Worm (Caenorhabditis elegans) whole organism, L4 larva: ENCODE data around the gene Y58A7A.1.

Source experiments
- D1046.2 ChIP-seq: fragments of 200-800 bp; sonication (Bioruptor generic); IDR thresholded peaks from 2 replicates; pipeline ENCODE4 v1.3.6; 2022; ENCODE audit warnings: missing genetic modification characterization, missing compliant biosample characterization
- F10B5.3 ChIP-seq: sonication (generic microtip); optimal IDR thresholded peaks from 2 replicates; lab custom pipeline; 2016; ENCODE audit warnings: mild to moderate bottlenecking, missing genetic modification characterization, missing compliant biosample characterization
- R02D3.7 ChIP-seq: fragments of 150-350 bp; sonication (generic microtip); optimal IDR thresholded peaks from 3 replicates; lab custom pipeline; 2014; ENCODE audit warnings: missing biosample characterization, missing genetic modification characterization
- Y48G9A.11 ChIP-seq: fragments of 200-800 bp; sonication (Bioruptor generic); IDR thresholded peaks from 2 replicates; pipeline ENCODE4 v1.3.6; 2022; ENCODE audit warnings: missing genetic modification reagents, missing genetic modification characterization, missing compliant biosample characterization
- Y75B8A.6 ChIP-seq: fragments of 200-800 bp; sonication (Bioruptor generic); IDR thresholded peaks from 2 replicates; pipeline ENCODE4 v1.3.6; 2022; ENCODE audit warnings: missing genetic modification reagents, missing genetic modification characterization, missing compliant biosample characterization
- aha-1 ChIP-seq: fragments of 150-350 bp; peaks from one replicate; lab custom pipeline; 2014; ENCODE audit warnings: missing biosample characterization, missing genetic modification characterization
- aly-2 ChIP-seq: sonication (generic microtip); optimal IDR thresholded peaks from 2 replicates; lab custom pipeline; 2018; ENCODE audit warnings: missing biosample characterization, missing genetic modification characterization
- ceh-28 ChIP-seq: fragments of 150-350 bp; optimal IDR thresholded peaks from 2 replicates; lab custom pipeline; 2014; ENCODE audit warnings: missing biosample characterization, missing genetic modification reagents, missing genetic modification characterization
- ceh-44 ChIP-seq: fragments of 200-800 bp; sonication (Bioruptor generic); IDR thresholded peaks from 2 replicates; pipeline ENCODE4 v1.3.6; 2022; ENCODE audit warnings: missing genetic modification reagents, missing genetic modification characterization, missing compliant biosample characterization
- ces-1 ChIP-seq: fragments of 150-350 bp; sonication (generic microtip); optimal IDR thresholded peaks from 4 replicates; lab custom pipeline; 2014; ENCODE audit warnings: missing biosample characterization, missing genetic modification reagents, missing genetic modification characterization
- daf-19 ChIP-seq: fragments of 200-800 bp; sonication (Bioruptor generic); conservative IDR thresholded peaks from 2 replicates; pipeline ENCODE4 v1.3.6; 2022; ENCODE audit warnings: missing genetic modification characterization, missing compliant biosample characterization
- daf-8 ChIP-seq: fragments of 200-800 bp; sonication (Bioruptor generic); IDR thresholded peaks from 2 replicates; pipeline ENCODE4 v1.3.6; 2022; ENCODE audit warnings: missing genetic modification characterization, missing compliant biosample characterization
- dmd-9 ChIP-seq: fragments of 200-800 bp; sonication (Bioruptor generic); IDR thresholded peaks from 2 replicates; pipeline ENCODE4 v1.3.6; 2022; ENCODE audit warnings: missing genetic modification reagents, missing genetic modification characterization, missing compliant biosample characterization
- dve-1 ChIP-seq: sonication (generic microtip); optimal IDR thresholded peaks from 2 replicates; lab custom pipeline; 2017; ENCODE audit warnings: antibody characterized with exemption, mild to moderate bottlenecking, missing genetic modification characterization, missing compliant biosample characterization; ENCODE audit not compliant: insufficient read depth
- fkh-10 ChIP-seq: fragments of 150-350 bp; optimal IDR thresholded peaks from 2 replicates; lab custom pipeline; 2014; ENCODE audit warnings: missing biosample characterization, missing genetic modification reagents, missing genetic modification characterization
- jun-1 ChIP-seq: fragments of 150-350 bp; optimal IDR thresholded peaks from 2 replicates; lab custom pipeline; 2014; ENCODE audit warnings: missing biosample characterization, missing genetic modification reagents, missing genetic modification characterization
- lin-1 ChIP-seq: fragments of 200-800 bp; sonication (Bioruptor generic); IDR thresholded peaks from 2 replicates; pipeline ENCODE4 v1.3.6; 2022; ENCODE audit warnings: missing genetic modification reagents, missing genetic modification characterization, missing compliant biosample characterization
- lin-39 ChIP-seq: fragments of 150-350 bp; optimal IDR thresholded peaks from 2 replicates; lab custom pipeline; 2014; ENCODE audit warnings: missing biosample characterization, missing genetic modification reagents, missing genetic modification characterization
- mdl-1 ChIP-seq, 2 experiments: fragments of 150-350 bp in 1 of 2; sonication (generic microtip) in 1 of 2; optimal IDR thresholded peaks; 2 replicates each; lab custom pipeline; 2014 to 2017; ENCODE audit warnings: missing biosample characterization in 2 of 2, missing genetic modification characterization in 2 of 2
- mep-1 ChIP-seq: fragments of 150-350 bp; sonication (generic microtip); optimal IDR thresholded peaks from 3 replicates; lab custom pipeline; 2014; ENCODE audit warnings: missing biosample characterization, missing genetic modification characterization
- mes-2 ChIP-seq: sonication (generic microtip); optimal IDR thresholded peaks from 2 replicates; lab custom pipeline; 2016; ENCODE audit warnings: missing genotype, mild to moderate bottlenecking, missing genetic modification characterization, missing compliant biosample characterization; ENCODE audit not compliant: poor library complexity, severe bottlenecking
- mxl-2 ChIP-seq: fragments of 200-800 bp; sonication (Bioruptor generic); conservative IDR thresholded peaks from 2 replicates; pipeline ENCODE4 v1.3.6; 2022; ENCODE audit warnings: missing genetic modification reagents, missing genetic modification characterization, missing compliant biosample characterization
- nhr-102 ChIP-seq: sonication (generic microtip); optimal IDR thresholded peaks from 2 replicates; lab custom pipeline; 2016; ENCODE audit warnings: mild to moderate bottlenecking, missing genetic modification characterization, moderate library complexity, missing compliant biosample characterization
- nhr-11 ChIP-seq: fragments of 150-350 bp; optimal IDR thresholded peaks from 2 replicates; lab custom pipeline; 2014; ENCODE audit warnings: missing biosample characterization, missing genetic modification characterization
- nhr-111 ChIP-seq: fragments of 200-800 bp; sonication (Bioruptor generic); optimal IDR thresholded peaks from 2 replicates; lab custom pipeline; 2018; ENCODE audit warnings: mild to moderate bottlenecking, missing genetic modification characterization, missing compliant biosample characterization
- nhr-25 ChIP-seq: sonication (generic microtip); optimal IDR thresholded peaks from 2 replicates; lab custom pipeline; 2017; ENCODE audit warnings: missing genetic modification characterization, mild to moderate bottlenecking, missing compliant biosample characterization, antibody characterized with exemption, moderate library complexity, borderline replicate concordance; ENCODE audit not compliant: insufficient read depth
- nhr-28 ChIP-seq: fragments of 150-350 bp; optimal IDR thresholded peaks from 2 replicates; lab custom pipeline; 2014; ENCODE audit warnings: missing biosample characterization, missing genetic modification characterization
- nhr-42 ChIP-seq: fragments of 200-800 bp; sonication (Bioruptor generic); IDR thresholded peaks from 2 replicates; pipeline ENCODE4 v1.3.6; 2022; ENCODE audit warnings: missing genetic modification characterization, missing compliant biosample characterization
- nhr-48 ChIP-seq: sonication (generic microtip); optimal IDR thresholded peaks from 2 replicates; lab custom pipeline; 2016; ENCODE audit warnings: mild to moderate bottlenecking, missing genetic modification characterization, missing compliant biosample characterization
- nhr-6 ChIP-seq: fragments of 150-350 bp; optimal IDR thresholded peaks from 2 replicates; lab custom pipeline; 2014; ENCODE audit warnings: missing biosample characterization, missing genetic modification characterization
- saeg-2 ChIP-seq: fragments of 200-800 bp; sonication (Bioruptor generic); IDR thresholded peaks from 2 replicates; pipeline ENCODE4 v1.3.6; 2022; ENCODE audit warnings: missing genetic modification reagents, missing genetic modification characterization, missing compliant biosample characterization
- skn-1 ChIP-seq: fragments of 150-350 bp; optimal IDR thresholded peaks from 2 replicates; lab custom pipeline; 2014; ENCODE audit warnings: missing biosample characterization, missing genetic modification characterization
- snpc-1.2 ChIP-seq: fragments of 200-800 bp; sonication (Bioruptor generic); IDR thresholded peaks from 2 replicates; pipeline ENCODE4 v1.3.6; 2022; ENCODE audit warnings: missing genetic modification reagents, missing genetic modification characterization, missing compliant biosample characterization
- snpc-4 ChIP-seq: fragments of 150-350 bp; optimal IDR thresholded peaks from 2 replicates; lab custom pipeline; 2014; ENCODE audit warnings: missing biosample characterization, missing genetic modification characterization
- unc-39 ChIP-seq: sonication (generic microtip); optimal IDR thresholded peaks from 2 replicates; lab custom pipeline; 2017; ENCODE audit warnings: missing biosample characterization, missing genetic modification characterization
- unc-62 ChIP-seq, 3 experiments: fragments of 150-350 bp in 1 of 3; sonication (generic microtip); optimal IDR thresholded peaks in 2 of 3; peaks in 1 of 3; 1 replicate in 1 of 3; 2 replicates in 2 of 3; lab custom pipeline; 2014 to 2017; ENCODE audit warnings: missing biosample characterization in 3 of 3, missing genetic modification characterization in 3 of 3, missing genetic modification reagents in 3 of 3, missing genotype in 1 of 3
- zfp-2 ChIP-seq: sonication (generic microtip); optimal IDR thresholded peaks from 2 replicates; lab custom pipeline; 2016; ENCODE audit warnings: mild to moderate bottlenecking, missing genetic modification characterization, missing compliant biosample characterization
- zfp-3 ChIP-seq: fragments of 200-800 bp; sonication (Bioruptor generic); conservative IDR thresholded peaks from 2 replicates; pipeline ENCODE4 v1.3.6; 2022; ENCODE audit warnings: missing genetic modification reagents, missing genetic modification characterization, missing compliant biosample characterization

Gene Y58A7A.1

ce11 chrV:5069440-5069839, at the start of gene Y58A7A.1:
TSS of gene Y58A7A.1 (minus strand) at chrV:5069540.
- no peak for TF ChIP-seq aly-2 (tag; lab: Kevin White, UChicago)
- no peak for TF ChIP-seq daf-8 (GFP tag; lab: Robert Waterston, UW)
- TF ChIP-seq mes-2, result no peak
- no peak for TF ChIP-seq unc-62 (GFP tag; optimal IDR thresholded peaks at IDR 0.05 in 1 of 2; lab: Kevin White, UChicago)
- no peak for TF ChIP-seq unc-62 (tag; optimal IDR thresholded peaks at IDR 0.05; lab: Kevin White, UChicago)
- no peak for TF ChIP-seq dve-1 (tag; lab: Kevin White, UChicago)
- no peak for TF ChIP-seq daf-19
- no peak for TF ChIP-seq nhr-6 (tag; lab: Kevin White, UChicago)
- TF ChIP-seq nhr-111 (GFP tag; lab: Kevin White, UChicago), result no peak
- no peak for TF ChIP-seq nhr-11
- TF ChIP-seq F10B5.3 (tag; lab: Kevin White, UChicago), result no peak
- no peak for TF ChIP-seq mxl-2 (GFP tag; lab: Robert Waterston, UW)
- no peak for TF ChIP-seq lin-1 (GFP tag; lab: Robert Waterston, UW)
- no peak for TF ChIP-seq ces-1 (GFP tag; lab: Kevin White, UChicago)
- TF ChIP-seq dmd-9 (GFP tag; lab: Robert Waterston, UW), result no peak
- no peak for TF ChIP-seq Y75B8A.6 (GFP tag; lab: Robert Waterston, UW)
- TF ChIP-seq Y48G9A.11 (GFP tag; lab: Robert Waterston, UW), result no peak
- no peak for TF ChIP-seq nhr-25
- TF ChIP-seq aha-1 (tag; lab: Kevin White, UChicago), result no peak
- TF ChIP-seq snpc-1.2 (GFP tag; lab: Robert Waterston, UW), result no peak

- TF ChIP-seq nhr-102 (tag; lab: Kevin White, UChicago) (no peak), skn-1 (tag; lab: Kevin White, UChicago) (no peak), mes-2 (peak; percentile 21)
Measured at ce11 chrV:5119109-5119508, 49.8 kb upstream of the Y58A7A.1 start, which contains the start of gene C04F5.9. TSS of gene C04F5.9 (minus strand) at chrV:5119209.

ce11 chrV:5113654-5114053, 44.3 kb upstream of the Y58A7A.1 start, which contains the start of gene C04F5.8:
TSS of gene C04F5.8 (minus strand) at chrV:5113754.
- no peak for TF ChIP-seq nhr-11
- TF ChIP-seq snpc-4 (tag; lab: Kevin White, UChicago), result no peak
- TF ChIP-seq D1046.2, result no peak
- no peak for TF ChIP-seq ceh-28
- no peak for TF ChIP-seq zfp-2 (tag; lab: Kevin White, UChicago)
- no peak for TF ChIP-seq nhr-102 (tag; lab: Kevin White, UChicago)

- TF ChIP-seq nhr-48 (peak; percentile 46), mdl-1 (tag; optimal IDR thresholded peaks at IDR 0.05; lab: Kevin White, UChicago) (peak in 1 of 2 experiments; percentile 11), saeg-2 (GFP tag; lab: Robert Waterston, UW) (no peak), aha-1 (tag; lab: Kevin White, UChicago) (peak; percentile 26), nhr-28 (tag; lab: Kevin White, UChicago) (peak; percentile 99), unc-62 (GFP tag; optimal IDR thresholded peaks at IDR 0.05 in 1 of 2; lab: Kevin White, UChicago) (peak in 1 of 2 experiments; percentile 61), unc-62 (tag; optimal IDR thresholded peaks at IDR 0.05; lab: Kevin White, UChicago) (no peak), jun-1 (tag; lab: Kevin White, UChicago) (no peak)
- TF ChIP-seq, all 104 proteins: peak for 5
Measured at ce11 chrV:5110684-5111083, 41.3 kb upstream of the Y58A7A.1 start, which contains the start of gene ugt-63. TSS of gene ugt-63 (minus strand) at chrV:5110772.

- TF ChIP-seq nhr-42 (no peak), Y75B8A.6 (GFP tag; lab: Robert Waterston, UW) (no peak), lin-39 (tag; lab: Kevin White, UChicago) (no peak), unc-39 (tag; lab: Kevin White, UChicago) (no peak), ceh-44 (GFP tag; lab: Robert Waterston, UW) (no peak), fkh-10 (no peak), R02D3.7 (tag; lab: Kevin White, UChicago) (no peak), zfp-3 (GFP tag; lab: Robert Waterston, UW) (no peak), mep-1 (tag; lab: Kevin White, UChicago) (no peak)
Measured at ce11 chrV:5107816-5108215, 38.5 kb upstream of the Y58A7A.1 start, which contains the start of gene srab-3. TSS of gene srab-3 (minus strand) at chrV:5107916.
